Worm (Caenorhabditis elegans): Measurements from ENCODE around the gene F38E11.6.

F38E11.6 gene

DNA sequence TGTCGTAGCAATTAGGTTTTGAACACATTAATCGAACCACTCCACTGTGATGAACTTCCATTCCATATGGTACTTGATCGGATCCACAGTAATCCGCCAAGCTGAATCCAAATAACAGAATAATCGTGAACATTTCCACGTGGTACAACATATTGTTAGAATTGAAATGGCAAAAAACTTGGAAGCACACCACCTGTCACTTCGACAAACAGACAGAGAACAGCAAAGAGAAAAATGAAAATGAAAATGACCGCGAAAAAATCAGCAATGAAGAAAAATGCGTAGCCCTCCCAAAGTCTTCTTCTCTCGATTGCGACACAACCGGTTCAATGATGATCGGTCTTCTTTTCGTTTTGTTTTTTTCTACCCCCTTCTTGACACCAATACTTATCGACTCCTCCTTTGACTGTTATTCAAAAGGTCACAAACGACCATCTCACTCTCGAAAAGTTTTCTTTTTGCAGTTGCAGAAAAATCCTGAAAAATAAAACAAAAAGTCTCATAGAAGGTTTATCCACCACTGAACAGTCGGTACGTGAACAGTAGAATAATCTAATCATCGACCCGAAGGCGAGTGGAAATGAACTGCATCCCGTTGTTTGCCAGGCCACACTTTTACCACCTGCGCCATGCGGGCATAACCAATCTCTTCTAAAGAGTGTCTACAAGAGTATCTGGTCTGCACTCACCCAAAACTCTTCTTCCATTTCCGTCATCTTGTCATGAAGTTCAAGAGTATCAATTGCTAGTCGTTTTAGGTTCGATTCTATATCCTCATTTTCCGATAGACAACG is 10.0 kb upstream of the F38E11.6 start, which contains the start of gene wrt-3:
Gene wrt-3 (minus strand): TSS at position 322 of the 794 bp plus-strand sequence.
- TF ChIP-seq lin-54 (GFP tag; optimal IDR thresholded peaks at IDR 0.05) (peak; percentile 75), ceh-79 (tag; optimal IDR thresholded peaks at IDR 0.05) (peak; percentile 61), aptf-2 (GFP tag; conservative IDR thresholded peaks at IDR 0.05) (0 out of 2 replicates have a peak, but pooled peaks have one; percentile 15), F49E8.2 (tag; optimal IDR thresholded peaks at IDR 0.05; ENCODE audit: insufficient read depth) (no peak), F57C9.4 (tag; optimal IDR thresholded peaks at IDR 0.05) (peak; percentile 48), lir-1 (GFP tag; conservative IDR thresholded peaks at IDR 0.05) (no peak), pha-4 (tag; optimal IDR thresholded peaks at IDR 0.05) (no peak), nfyb-1 (GFP tag; IDR thresholded peaks at IDR 0.05) (no peak), madf-6 (GFP tag; IDR thresholded peaks at IDR 0.05) (no peak), hlh-12 (tag; optimal IDR thresholded peaks at IDR 0.05) (peak; percentile 90), nhr-179 (tag; optimal IDR thresholded peaks at IDR 0.05) (peak; percentile 85), K11D2.4 (GFP tag; IDR thresholded peaks at IDR 0.05) (no peak), die-1 (tag; optimal IDR thresholded peaks at IDR 0.05) (peak; percentile 97), nhr-27 (tag; optimal IDR thresholded peaks at IDR 0.05) (peak; percentile 94), nfya-2 (GFP tag; IDR thresholded peaks at IDR 0.05) (no peak), gei-17 (GFP tag; optimal IDR thresholded peaks at IDR 0.05) (no peak), lag-1 (GFP tag; IDR thresholded peaks at IDR 0.05) (no peak), akir-1 (GFP tag; optimal IDR thresholded peaks at IDR 0.05) (peak; percentile 79), hsf-1 (GFP tag; IDR thresholded peaks at IDR 0.05) (peak; percentile 55; the same call in 1 of the 2 replicates), ztf-3 (GFP tag; optimal IDR thresholded peaks at IDR 0.05) (peak; percentile 9), chd-7 (tag; optimal IDR thresholded peaks at IDR 0.05) (no peak), snpc-1.1 (tag; optimal IDR thresholded peaks at IDR 0.05; ENCODE audit: insufficient read depth) (peak; percentile 79), madf-3 (GFP tag; IDR thresholded peaks at IDR 0.05) (peak; percentile 84), snpc-3.4 (tag; optimal IDR thresholded peaks at IDR 0.05) (peak; percentile 92), mel-28 (tag; optimal IDR thresholded peaks at IDR 0.05; ENCODE audit: borderline replicate concordance) (peak; percentile 33), nhr-120 (GFP tag; IDR thresholded peaks at IDR 0.05) (0 out of 2 replicates have a peak, but pooled peaks have one; percentile 82), T07F8.4 (tag; optimal IDR thresholded peaks at IDR 0.05) (peak; percentile 88), zim-3 (tag; optimal IDR thresholded peaks at IDR 0.05) (peak; percentile 97), dox-1 (GFP tag; IDR thresholded peaks at IDR 0.05) (no peak), Y53F4B.3 (GFP tag; IDR thresholded peaks at IDR 0.05) (no peak), tbx-9 (tag; optimal IDR thresholded peaks at IDR 0.05; ENCODE audit: borderline replicate concordance) (peak; percentile 62), egrh-3 (GFP tag; IDR thresholded peaks at IDR 0.05) (no peak; the same call in 1 of the 2 replicates), egl-44 (GFP tag; IDR thresholded peaks at IDR 0.05) (no peak; the same call in 1 of the 2 replicates), B0336.3 (GFP tag; IDR thresholded peaks at IDR 0.05) (no peak), F10E7.11 (tag; optimal IDR thresholded peaks at IDR 0.05) (no peak), bed-1 (GFP tag; IDR thresholded peaks at IDR 0.05) (no peak), ama-1 (optimal IDR thresholded peaks at IDR 0.05) (no peak), ama-1 (GFP tag; optimal IDR thresholded peaks at IDR 0.05) (peak; percentile 74 to 96), lin-40 (tag; optimal IDR thresholded peaks at IDR 0.05) (no peak), cebp-1 (GFP tag; IDR thresholded peaks at IDR 0.05) (no peak), cebp-1 (tag; optimal IDR thresholded peaks at IDR 0.05) (no peak), nfya-1 (tag; optimal IDR thresholded peaks at IDR 0.05; ENCODE audit: borderline replicate concordance, insufficient read depth) (no peak), T26A5.8 (tag; optimal IDR thresholded peaks at IDR 0.05) (peak; percentile 93), ztf-6 (GFP tag; IDR thresholded peaks at IDR 0.05) (peak; percentile 35; the same call in 1 of the 2 replicates), ZK185.1 (tag; optimal IDR thresholded peaks at IDR 0.05; ENCODE audit: poor library complexity, severe bottlenecking) (peak; percentile 92), tbp1 (GFP tag; optimal IDR thresholded peaks at IDR 0.05) (peak; percentile 100), F57A8.1 (GFP tag; optimal IDR thresholded peaks at IDR 0.05) (peak; percentile 88)

Data from whole organism, young adult.